Fruit fly (Drosophila melanogaster) whole organism, adult: ENCODE measurements around the gene Grl65a.

Experiments used
- CG1620 ChIP-seq: fragments of 200-800 bp; sonication (Bioruptor generic); optimal IDR thresholded peaks from 2 replicates; lab custom pipeline; 2016; ENCODE audit warnings: missing biosample characterization, missing genetic modification characterization
- CG5204 ChIP-seq: fragments of 200-800 bp; sonication (Bioruptor generic); optimal IDR thresholded peaks from 2 replicates; lab custom pipeline; 2016; ENCODE audit warnings: missing biosample characterization, missing genetic modification characterization
- CG7045 ChIP-seq: fragments of 200-800 bp; sonication (Bioruptor generic); optimal IDR thresholded peaks from 2 replicates; lab custom pipeline; 2017; ENCODE audit warnings: missing biosample characterization, mild to moderate bottlenecking, missing genetic modification characterization
- kay ChIP-seq: fragments of 200-800 bp; sonication (Bioruptor generic); peaks from one replicate; lab custom pipeline; 2016; ENCODE audit warnings: missing biosample characterization, missing genetic modification characterization, borderline replicate concordance
- toe ChIP-seq: fragments of 200-800 bp; sonication (Bioruptor generic); optimal IDR thresholded peaks from 2 replicates; lab custom pipeline; 2016; ENCODE audit warnings: missing biosample characterization, missing genetic modification characterization

DNA sequence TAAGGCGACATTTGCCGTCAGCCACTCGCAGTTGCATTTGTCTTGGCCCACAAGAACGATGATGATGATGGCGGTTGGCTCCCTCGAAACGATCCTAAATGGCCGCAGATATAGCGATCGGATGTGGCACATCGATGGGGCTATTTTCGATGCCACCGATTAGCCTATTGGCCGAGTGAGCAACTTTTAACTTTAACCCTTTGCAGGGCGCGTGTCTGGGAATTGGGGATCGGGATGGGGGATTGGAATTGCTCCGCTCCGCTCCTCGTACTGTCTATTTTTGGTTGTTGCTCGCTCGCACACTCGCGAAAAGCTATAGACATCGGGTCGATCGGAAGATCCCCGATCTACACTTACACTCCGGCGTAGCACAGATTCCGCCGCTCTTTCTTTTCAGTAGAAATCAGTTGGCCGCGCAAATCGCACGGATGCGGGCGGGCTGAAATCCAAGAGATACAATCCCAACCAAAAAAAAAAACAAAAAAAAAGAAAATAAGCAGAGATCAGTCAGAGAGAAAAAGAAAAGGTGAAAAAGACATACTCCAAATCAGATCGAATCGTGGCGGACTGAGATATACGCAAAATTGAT lies 36.9 kb upstream of the Grl65a start, which contains the start of gene CG8519:
- TF ChIP-seq kay (no peak), CG1620 (GFP tag; lab: Kevin White, UChicago) (no peak), CG5204 (GFP tag; lab: Kevin White, UChicago) (no peak), CG7045 (GFP tag; lab: Kevin White, UChicago) (no peak), toe (GFP tag; lab: Kevin White, UChicago) (no peak)
